Worm (Caenorhabditis elegans) whole organism, L4 larva: ENCODE data around the gene H12I13.1.
A peak's percentile ranks its signal among the peaks of the same experiment; 100 is the strongest.

ENCODE experiments used
- F26F4.8 ChIP-seq: fragments of 200-800 bp; sonication (Bioruptor generic); conservative IDR thresholded peaks from 2 replicates; pipeline ENCODE4 v1.3.6; 2022; ENCODE audit warnings: missing genetic modification characterization, missing compliant biosample characterization
- F37D6.2 ChIP-seq: sonication (generic microtip); optimal IDR thresholded peaks from 2 replicates; lab custom pipeline; 2016; ENCODE audit warnings: mild to moderate bottlenecking, missing genetic modification characterization, missing compliant biosample characterization
- F49E8.2 ChIP-seq: sonication (generic microtip); optimal IDR thresholded peaks from 2 replicates; lab custom pipeline; 2016; ENCODE audit warnings: missing compliant biosample characterization, mild to moderate bottlenecking, missing genetic modification characterization, borderline replicate concordance
- R02D3.7 ChIP-seq: fragments of 150-350 bp; sonication (generic microtip); optimal IDR thresholded peaks from 3 replicates; lab custom pipeline; 2014; ENCODE audit warnings: missing biosample characterization, missing genetic modification characterization
- T26A8.4 ChIP-seq: fragments of 200-800 bp; sonication (Bioruptor generic); IDR thresholded peaks from 2 replicates; pipeline ENCODE4 v1.3.6; 2022; ENCODE audit warnings: missing genetic modification characterization, missing compliant biosample characterization
- ZK337.2 ChIP-seq: fragments of 200-800 bp; sonication (Bioruptor generic); IDR thresholded peaks from 2 replicates; pipeline ENCODE4 v1.3.6; 2022; ENCODE audit warnings: missing genetic modification reagents, missing genetic modification characterization, missing compliant biosample characterization
- aha-1 ChIP-seq: fragments of 150-350 bp; peaks from one replicate; lab custom pipeline; 2014; ENCODE audit warnings: missing biosample characterization, missing genetic modification characterization
- attf-4 ChIP-seq: sonication (generic microtip); optimal IDR thresholded peaks from 3 replicates; lab custom pipeline; 2017; ENCODE audit warnings: missing biosample characterization, missing genetic modification characterization
- ceh-20 ChIP-seq: fragments of 200-800 bp; sonication (Bioruptor generic); IDR thresholded peaks from 2 replicates; pipeline ENCODE4 v1.3.6; 2022; ENCODE audit warnings: missing genetic modification reagents, missing genetic modification characterization, missing compliant biosample characterization
- ceh-28 ChIP-seq: fragments of 150-350 bp; optimal IDR thresholded peaks from 2 replicates; lab custom pipeline; 2014; ENCODE audit warnings: missing biosample characterization, missing genetic modification reagents, missing genetic modification characterization
- ceh-32 ChIP-seq: sonication (generic microtip); optimal IDR thresholded peaks from 2 replicates; lab custom pipeline; 2016; ENCODE audit warnings: mild to moderate bottlenecking, missing genetic modification characterization, missing compliant biosample characterization; ENCODE audit not compliant: poor library complexity
- ceh-62 ChIP-seq: sonication (generic microtip); optimal IDR thresholded peaks from 2 replicates; lab custom pipeline; 2017; ENCODE audit warnings: missing biosample characterization, missing genetic modification characterization
- ces-1 ChIP-seq: fragments of 150-350 bp; sonication (generic microtip); optimal IDR thresholded peaks from 4 replicates; lab custom pipeline; 2014; ENCODE audit warnings: missing biosample characterization, missing genetic modification reagents, missing genetic modification characterization
- daf-16 ChIP-seq, 3 experiments: sonication (generic microtip); optimal IDR thresholded peaks; 2 replicates each; lab custom pipeline; 2016 to 2017; ENCODE audit warnings: missing genetic modification characterization in 3 of 3, missing genetic modification reagents in 3 of 3, mild to moderate bottlenecking in 2 of 3, missing compliant biosample characterization in 2 of 3, missing biosample characterization in 1 of 3, moderate library complexity in 1 of 3
- daf-8 ChIP-seq: fragments of 200-800 bp; sonication (Bioruptor generic); IDR thresholded peaks from 2 replicates; pipeline ENCODE4 v1.3.6; 2022; ENCODE audit warnings: missing genetic modification characterization, missing compliant biosample characterization
- dmd-6 ChIP-seq: fragments of 200-800 bp; sonication (Bioruptor generic); IDR thresholded peaks from 2 replicates; pipeline ENCODE4 v1.3.6; 2022; ENCODE audit warnings: missing genetic modification reagents, missing genetic modification characterization, missing compliant biosample characterization
- dpl-1 ChIP-seq: fragments of 150-350 bp; optimal IDR thresholded peaks from 2 replicates; lab custom pipeline; 2014; ENCODE audit warnings: missing biosample characterization, missing genetic modification reagents, missing genetic modification characterization
- dve-1 ChIP-seq: sonication (generic microtip); optimal IDR thresholded peaks from 2 replicates; lab custom pipeline; 2017; ENCODE audit warnings: antibody characterized with exemption, mild to moderate bottlenecking, missing genetic modification characterization, missing compliant biosample characterization; ENCODE audit not compliant: insufficient read depth
- fkh-10 ChIP-seq: fragments of 150-350 bp; optimal IDR thresholded peaks from 2 replicates; lab custom pipeline; 2014; ENCODE audit warnings: missing biosample characterization, missing genetic modification reagents, missing genetic modification characterization
- hif-1 ChIP-seq, 2 experiments: sonication (generic microtip); optimal IDR thresholded peaks; 2 replicates each; lab custom pipeline; 2016 to 2017; ENCODE audit warnings: missing compliant biosample characterization in 2 of 2, missing genetic modification characterization in 2 of 2, missing genetic modification reagents in 2 of 2, missing genotype in 2 of 2, mild to moderate bottlenecking in 1 of 2
- hlh-11 ChIP-seq: fragments of 200-800 bp; sonication (Bioruptor generic); optimal IDR thresholded peaks from 2 replicates; lab custom pipeline; 2018; ENCODE audit warnings: mild to moderate bottlenecking, missing genetic modification characterization, missing compliant biosample characterization
- lin-15B ChIP-seq: fragments of 150-350 bp; sonication (generic microtip); optimal IDR thresholded peaks from 3 replicates; lab custom pipeline; 2014; ENCODE audit warnings: missing biosample characterization, missing genetic modification characterization
- lin-29 ChIP-seq: fragments of 200-800 bp; sonication (Bioruptor generic); IDR thresholded peaks from 2 replicates; pipeline ENCODE4 v1.3.6; 2022; ENCODE audit warnings: missing genetic modification reagents, missing genetic modification characterization, missing compliant biosample characterization
- lir-3 ChIP-seq: sonication (generic microtip); optimal IDR thresholded peaks from 2 replicates; lab custom pipeline; 2016; ENCODE audit warnings: mild to moderate bottlenecking, missing genetic modification characterization, missing compliant biosample characterization
- lsy-2 ChIP-seq, 2 experiments: fragments of 150-350 bp in 1 of 2; sonication (generic microtip) in 1 of 2; optimal IDR thresholded peaks; 2 replicates each; lab custom pipeline; 2014 to 2017; ENCODE audit warnings: missing biosample characterization in 2 of 2, missing genetic modification characterization in 2 of 2
- madf-5 ChIP-seq, 2 experiments: fragments of 200-800 bp; sonication (Bioruptor generic); IDR thresholded peaks; 2 replicates each; pipeline ENCODE4 v1.3.6; 2022; ENCODE audit warnings: missing compliant biosample characterization in 2 of 2, missing genetic modification characterization in 2 of 2
- mdt-29 ChIP-seq: fragments of 200-800 bp; sonication (Bioruptor generic); IDR thresholded peaks from 2 replicates; pipeline ENCODE4 v1.3.6; 2022; ENCODE audit warnings: missing genetic modification reagents, missing genetic modification characterization, missing compliant biosample characterization
- mes-2 ChIP-seq: sonication (generic microtip); optimal IDR thresholded peaks from 2 replicates; lab custom pipeline; 2016; ENCODE audit warnings: missing genotype, mild to moderate bottlenecking, missing genetic modification characterization, missing compliant biosample characterization; ENCODE audit not compliant: poor library complexity, severe bottlenecking
- mxl-3 ChIP-seq: fragments of 200-800 bp; sonication (Bioruptor generic); optimal IDR thresholded peaks from 2 replicates; lab custom pipeline; 2018; ENCODE audit warnings: mild to moderate bottlenecking, missing genetic modification characterization, missing compliant biosample characterization
- nhr-10 ChIP-seq: fragments of 150-350 bp; optimal IDR thresholded peaks from 2 replicates; lab custom pipeline; 2014; ENCODE audit warnings: missing biosample characterization, missing genetic modification characterization
- nhr-102 ChIP-seq: sonication (generic microtip); optimal IDR thresholded peaks from 2 replicates; lab custom pipeline; 2016; ENCODE audit warnings: mild to moderate bottlenecking, missing genetic modification characterization, moderate library complexity, missing compliant biosample characterization
- nhr-111 ChIP-seq: fragments of 200-800 bp; sonication (Bioruptor generic); optimal IDR thresholded peaks from 2 replicates; lab custom pipeline; 2018; ENCODE audit warnings: mild to moderate bottlenecking, missing genetic modification characterization, missing compliant biosample characterization
- nhr-28 ChIP-seq: fragments of 150-350 bp; optimal IDR thresholded peaks from 2 replicates; lab custom pipeline; 2014; ENCODE audit warnings: missing biosample characterization, missing genetic modification characterization
- nhr-41 ChIP-seq: fragments of 200-800 bp; sonication (Bioruptor generic); IDR thresholded peaks from 2 replicates; pipeline ENCODE4 v1.3.6; 2022; ENCODE audit warnings: missing genetic modification reagents, missing genetic modification characterization, missing compliant biosample characterization
- nhr-48 ChIP-seq: sonication (generic microtip); optimal IDR thresholded peaks from 2 replicates; lab custom pipeline; 2016; ENCODE audit warnings: mild to moderate bottlenecking, missing genetic modification characterization, missing compliant biosample characterization
- nhr-6 ChIP-seq: fragments of 150-350 bp; optimal IDR thresholded peaks from 2 replicates; lab custom pipeline; 2014; ENCODE audit warnings: missing biosample characterization, missing genetic modification characterization
- nhr-77 ChIP-seq: fragments of 150-350 bp; optimal IDR thresholded peaks from 2 replicates; lab custom pipeline; 2014; ENCODE audit warnings: missing biosample characterization, missing genetic modification characterization
- php-3 ChIP-seq: fragments of 200-800 bp; sonication (Bioruptor generic); IDR thresholded peaks from 2 replicates; pipeline ENCODE4 v1.3.6; 2022; ENCODE audit warnings: missing genetic modification reagents, missing genetic modification characterization, missing compliant biosample characterization
- set-16 ChIP-seq: fragments of 200-800 bp; sonication (Bioruptor generic); IDR thresholded peaks from 2 replicates; pipeline ENCODE4 v1.3.6; 2022; ENCODE audit warnings: missing genetic modification reagents, missing genetic modification characterization, missing compliant biosample characterization
- snpc-4 ChIP-seq: fragments of 150-350 bp; optimal IDR thresholded peaks from 2 replicates; lab custom pipeline; 2014; ENCODE audit warnings: missing biosample characterization, missing genetic modification characterization
- spr-3 ChIP-seq: fragments of 200-800 bp; sonication (Bioruptor generic); optimal IDR thresholded peaks from 2 replicates; lab custom pipeline; 2018; ENCODE audit warnings: mild to moderate bottlenecking, missing genetic modification characterization, missing compliant biosample characterization
- tra-1 ChIP-seq: fragments of 200-800 bp; sonication (Bioruptor generic); IDR thresholded peaks from 2 replicates; pipeline ENCODE4 v1.3.6; 2022; ENCODE audit warnings: missing genetic modification reagents, missing genetic modification characterization, missing compliant biosample characterization
- unc-39 ChIP-seq: sonication (generic microtip); optimal IDR thresholded peaks from 2 replicates; lab custom pipeline; 2017; ENCODE audit warnings: missing biosample characterization, missing genetic modification characterization
- vab-7 ChIP-seq: fragments of 200-800 bp; sonication (Bioruptor generic); IDR thresholded peaks from 2 replicates; pipeline ENCODE4 v1.3.6; 2022; ENCODE audit warnings: missing genetic modification reagents, missing genetic modification characterization, missing compliant biosample characterization
- zfp-2 ChIP-seq: sonication (generic microtip); optimal IDR thresholded peaks from 2 replicates; lab custom pipeline; 2016; ENCODE audit warnings: mild to moderate bottlenecking, missing genetic modification characterization, missing compliant biosample characterization
- zfp-3 ChIP-seq: fragments of 200-800 bp; sonication (Bioruptor generic); conservative IDR thresholded peaks from 2 replicates; pipeline ENCODE4 v1.3.6; 2022; ENCODE audit warnings: missing genetic modification reagents, missing genetic modification characterization, missing compliant biosample characterization
- zip-11 ChIP-seq: fragments of 200-800 bp; sonication (Bioruptor generic); IDR thresholded peaks from 2 replicates; pipeline ENCODE4 v1.3.6; 2022; ENCODE audit warnings: missing genetic modification characterization, missing compliant biosample characterization
- ztf-11 ChIP-seq: fragments of 150-350 bp; optimal IDR thresholded peaks from 2 replicates; lab custom pipeline; 2014; ENCODE audit warnings: missing biosample characterization, missing genetic modification characterization
- ztf-7 ChIP-seq: fragments of 150-350 bp; optimal IDR thresholded peaks from 2 replicates; lab custom pipeline; 2014; ENCODE audit warnings: missing biosample characterization, missing genetic modification characterization

The H12I13.1 gene

ce11 chrII:6050120-6050519 is 16.8 kb downstream of the H12I13.1 start, which contains the start of gene gldc-1:
gldc-1 (plus strand) TSS chrII:6050420.
- TF ChIP-seq F26F4.8 = no peak
- TF ChIP-seq madf-5 (GFP tag; IDR thresholded peaks at IDR 0.05; lab: Robert Waterston, UW) = no peak
- TF ChIP-seq nhr-111 (GFP tag; lab: Kevin White, UChicago) = no peak
- no peak for TF ChIP-seq daf-16 (GFP tag; optimal IDR thresholded peaks at IDR 0.05; lab: Kevin White, UChicago)
- peak; percentile 29 for TF ChIP-seq daf-16 (tag; optimal IDR thresholded peaks at IDR 0.05; lab: Kevin White, UChicago)
- TF ChIP-seq lin-29 (GFP tag; lab: Robert Waterston, UW) = no peak
- no peak for TF ChIP-seq ztf-11
- TF ChIP-seq zfp-3 (GFP tag; lab: Robert Waterston, UW) = no peak
- no peak for TF ChIP-seq fkh-10 (GFP tag; lab: Kevin White, UChicago)
- no peak for TF ChIP-seq spr-3 (GFP tag; lab: Kevin White, UChicago)
- TF ChIP-seq dmd-6 = peak; percentile 47
- no peak for TF ChIP-seq nhr-28
- TF ChIP-seq zfp-2 (tag; lab: Kevin White, UChicago) = no peak
- no peak for TF ChIP-seq mxl-3
- TF ChIP-seq snpc-4 (tag; lab: Kevin White, UChicago) = no peak
- TF ChIP-seq nhr-48 (tag; lab: Kevin White, UChicago) = peak; percentile 2
- no peak for TF ChIP-seq ces-1 (GFP tag; lab: Kevin White, UChicago)
- no peak for TF ChIP-seq zip-11 (GFP tag; lab: Robert Waterston, UW)
- no peak for TF ChIP-seq mdt-29 (GFP tag; lab: Robert Waterston, UW)
- TF ChIP-seq ceh-20 (GFP tag; lab: Robert Waterston, UW) = no peak
- no peak for TF ChIP-seq unc-39 (tag; lab: Kevin White, UChicago)
- no peak for TF ChIP-seq aha-1
- TF ChIP-seq nhr-102 = no peak
- TF ChIP-seq lsy-2 (tag; optimal IDR thresholded peaks at IDR 0.05; lab: Kevin White, UChicago) = no peak
- TF ChIP-seq, all 104 proteins: peak for 3

- peak; percentile 62 for TF ChIP-seq hlh-11
- peak; percentile 54; the same call in 1 of the 2 replicates for TF ChIP-seq php-3 (GFP tag; lab: Robert Waterston, UW)
- TF ChIP-seq attf-4 (tag; lab: Kevin White, UChicago) = no peak
- no peak for TF ChIP-seq ceh-32
- no peak for TF ChIP-seq ZK337.2 (GFP tag; lab: Robert Waterston, UW)
- no peak for TF ChIP-seq ztf-7
- TF ChIP-seq lin-15B (tag; lab: Kevin White, UChicago) = no peak
- TF ChIP-seq ztf-11 = no peak
- no peak for TF ChIP-seq ceh-28
- no peak for TF ChIP-seq lir-3
- TF ChIP-seq F49E8.2 (tag; lab: Kevin White, UChicago) = no peak
- TF ChIP-seq nhr-10 = peak; percentile 22
- no peak for TF ChIP-seq unc-39 (tag; lab: Kevin White, UChicago)
- TF ChIP-seq nhr-41 (GFP tag; lab: Robert Waterston, UW) = no peak
- TF ChIP-seq vab-7 (GFP tag; lab: Robert Waterston, UW) = no peak
- peak; percentile 82 for TF ChIP-seq nhr-28
- no peak for TF ChIP-seq tra-1 (GFP tag; lab: Robert Waterston, UW)
- no peak for TF ChIP-seq dpl-1 (GFP tag; lab: Kevin White, UChicago)
- TF ChIP-seq mes-2 (tag; lab: Kevin White, UChicago) = peak; percentile 5
- TF ChIP-seq nhr-6 (tag; lab: Kevin White, UChicago) = no peak
- TF ChIP-seq lin-29 (GFP tag; lab: Robert Waterston, UW) = no peak
- TF ChIP-seq hif-1 (tag; optimal IDR thresholded peaks at IDR 0.05; lab: Kevin White, UChicago) = no peak
- TF ChIP-seq set-16 (GFP tag; lab: Robert Waterston, UW) = no peak
- no peak for TF ChIP-seq F37D6.2 (tag; lab: Kevin White, UChicago)
- TF ChIP-seq daf-16 (GFP tag; optimal IDR thresholded peaks at IDR 0.05; lab: Kevin White, UChicago) = no peak
- TF ChIP-seq daf-16 (tag; optimal IDR thresholded peaks at IDR 0.05; lab: Kevin White, UChicago) = peak; percentile 39
- TF ChIP-seq R02D3.7 (tag; lab: Kevin White, UChicago) = no peak
- peak; percentile 31 for TF ChIP-seq nhr-77
- peak; percentile 26 for TF ChIP-seq nhr-48 (tag; lab: Kevin White, UChicago)
- peak; percentile 73 for TF ChIP-seq dve-1 (tag; lab: Kevin White, UChicago)
- peak; percentile 71 for TF ChIP-seq dmd-6
- no peak for TF ChIP-seq daf-8 (GFP tag; lab: Robert Waterston, UW)
- peak in 1 of 2 experiments; percentile 8 for TF ChIP-seq lsy-2 (tag; optimal IDR thresholded peaks at IDR 0.05; lab: Kevin White, UChicago)
- TF ChIP-seq nhr-102 = no peak
- no peak for TF ChIP-seq ceh-20 (GFP tag; lab: Robert Waterston, UW)
- TF ChIP-seq T26A8.4 (GFP tag; lab: Robert Waterston, UW) = no peak
- no peak for TF ChIP-seq ceh-62 (tag; lab: Kevin White, UChicago)
These were observed 17.4 kb downstream of the H12I13.1 start for ce11 chrII:6049546-6049945.
